Worm (Caenorhabditis elegans) whole organism, L4/young adult: ENCODE measurements around the gene C08A9.10.
"Not testable (repeated sequence)": the region's sequence is repeated elsewhere in the genome, so short reads cannot be mapped to it uniquely, and the experiment has no call there.

ENCODE experiments used
- W03F9.2 ChIP-seq: fragments of 150-350 bp; optimal IDR thresholded peaks from 2 replicates; lab custom pipeline; 2014; ENCODE audit warnings: missing biosample characterization, missing genetic modification characterization
- dao-5 ChIP-seq: sonication (generic microtip); optimal IDR thresholded peaks from 2 replicates; lab custom pipeline; 2016; ENCODE audit warnings: missing genotype, missing genetic modification characterization, moderate library complexity, missing compliant biosample characterization
- him-1 ChIP-seq: sonication (generic microtip); optimal IDR thresholded peaks from 2 replicates; lab custom pipeline; 2016; ENCODE audit warnings: missing genotype, missing genetic modification reagents, missing genetic modification characterization, missing compliant biosample characterization

Gene C08A9.10

ce11 chrX:17064820-17065219 lies 16.2 kb upstream of the C08A9.10 start:
- TF ChIP-seq dao-5 (no peak), W03F9.2 (tag; lab: Kevin White, UChicago) (no peak), him-1 (tag; lab: Kevin White, UChicago) (no peak)

- TF ChIP-seq W03F9.2 (tag; lab: Kevin White, UChicago) (no peak), dao-5 (no peak), him-1 (tag; lab: Kevin White, UChicago) (no peak)
Measured at ce11 chrX:17066937-17067336, 14.0 kb upstream of the C08A9.10 start.

ce11 chrX:17070495-17070894 lies 10.5 kb upstream of the C08A9.10 start:
- TF ChIP-seq W03F9.2 (tag; lab: Kevin White, UChicago) = no peak
- TF ChIP-seq dao-5 = no peak
- no peak for TF ChIP-seq him-1 (tag; lab: Kevin White, UChicago)

- TF ChIP-seq him-1 (tag; lab: Kevin White, UChicago) = no peak
- TF ChIP-seq dao-5 = no peak
- TF ChIP-seq W03F9.2 (tag; lab: Kevin White, UChicago) = no peak
Measured at ce11 chrX:17072088-17072487, 8.9 kb upstream of the C08A9.10 start, which contains the start of gene C30G4.4. TSS of gene C30G4.4 (minus strand) at chrX:17072188.

ce11 chrX:17092416-17092815 lies 11.4 kb downstream of the C08A9.10 start, which contains the start of gene sod-3:
TSS of gene sod-3 (plus strand) at chrX:17092753.
- TF ChIP-seq him-1 (tag; lab: Kevin White, UChicago) = no peak
- TF ChIP-seq dao-5 = no peak
- TF ChIP-seq W03F9.2 (tag; lab: Kevin White, UChicago) = no peak

- no peak for TF ChIP-seq dao-5
- TF ChIP-seq W03F9.2 (tag; lab: Kevin White, UChicago) = no peak
- no peak for TF ChIP-seq him-1 (tag; lab: Kevin White, UChicago)
Measured at ce11 chrX:17093199-17093598, 12.2 kb downstream of the C08A9.10 start, which contains the start of gene C08A9.3. TSS of gene C08A9.3 (minus strand) at chrX:17093299.

- TF ChIP-seq dao-5 (no peak), W03F9.2 (tag; lab: Kevin White, UChicago) (no peak), him-1 (tag; lab: Kevin White, UChicago) (no peak)
Measured at ce11 chrX:17096508-17097234, 15.7 kb downstream of the C08A9.10 start, which contains the start of gene lido-1. TSS of gene lido-1 (minus strand) at chrX:17096558.

- TF ChIP-seq W03F9.2 (tag; lab: Kevin White, UChicago) = no peak
- TF ChIP-seq him-1 (tag; lab: Kevin White, UChicago) = no peak
- TF ChIP-seq dao-5 = no peak
Measured at ce11 chrX:17100656-17101055, 19.7 kb downstream of the C08A9.10 start, which contains the start of gene lido-2. TSS of gene lido-2 (minus strand) at chrX:17100756.

ce11 chrX:17107670-17108069 lies 26.7 kb downstream of the C08A9.10 start, which contains the start of gene lido-4:
TSS of gene lido-4 (minus strand) at chrX:17107770.
- no peak for TF ChIP-seq him-1 (tag; lab: Kevin White, UChicago)
- TF ChIP-seq dao-5 = no peak
- no peak for TF ChIP-seq W03F9.2 (tag; lab: Kevin White, UChicago)

- TF ChIP-seq dao-5 = no peak
- no peak for TF ChIP-seq him-1 (tag; lab: Kevin White, UChicago)
- TF ChIP-seq W03F9.2 (tag; lab: Kevin White, UChicago) = no peak
Measured at ce11 chrX:17110555-17110954, 29.6 kb downstream of the C08A9.10 start, which contains the start of gene lido-5. TSS of gene lido-5 (minus strand) at chrX:17110655.

ce11 chrX:17115089-17115488 lies 34.1 kb downstream of the C08A9.10 start, which contains the start of gene lido-6:
TSS of gene lido-6 (minus strand) at chrX:17115189.
- TF ChIP-seq dao-5 (no peak), him-1 (tag; lab: Kevin White, UChicago) (no peak), W03F9.2 (tag; lab: Kevin White, UChicago) (no peak)

- not testable (repeated sequence) for TF ChIP-seq dao-5; W03F9.2 (tag; lab: Kevin White, UChicago); him-1 (tag; lab: Kevin White, UChicago)
Measured at ce11 chrX:17117359-17117758, 36.4 kb downstream of the C08A9.10 start, which contains the start of gene K09E3.2. TSS of gene K09E3.2 (plus strand) at chrX:17117659.
